Fruit fly (Drosophila melanogaster): ENCODE measurements around the gene Axs.

Axs gene

dm6 chrX:16645472-16645871 lies 38.2 kb downstream of the Axs start:
- no peak for TF ChIP-seq kay (GFP tag; optimal IDR thresholded peaks at IDR 0.05)
- TF ChIP-seq Antp (GFP tag; optimal IDR thresholded peaks at IDR 0.05), result no peak
- peak; percentile 4 for TF ChIP-seq oc (tag; optimal IDR thresholded peaks at IDR 0.05)
- peak in 1 of 2 experiments; percentile 88 for TF ChIP-seq Pdp1 (GFP tag; optimal IDR thresholded peaks at IDR 0.05)
- TF ChIP-seq chinmo (GFP tag; IDR thresholded peaks at IDR 0.05; ENCODE audit: partially characterized antibody), result 0 out of 4 replicates have a peak, but pooled peaks have one; percentile 7
- peak; percentile 56 for TF ChIP-seq Blimp-1 (GFP tag; optimal IDR thresholded peaks at IDR 0.05)

DNA sequence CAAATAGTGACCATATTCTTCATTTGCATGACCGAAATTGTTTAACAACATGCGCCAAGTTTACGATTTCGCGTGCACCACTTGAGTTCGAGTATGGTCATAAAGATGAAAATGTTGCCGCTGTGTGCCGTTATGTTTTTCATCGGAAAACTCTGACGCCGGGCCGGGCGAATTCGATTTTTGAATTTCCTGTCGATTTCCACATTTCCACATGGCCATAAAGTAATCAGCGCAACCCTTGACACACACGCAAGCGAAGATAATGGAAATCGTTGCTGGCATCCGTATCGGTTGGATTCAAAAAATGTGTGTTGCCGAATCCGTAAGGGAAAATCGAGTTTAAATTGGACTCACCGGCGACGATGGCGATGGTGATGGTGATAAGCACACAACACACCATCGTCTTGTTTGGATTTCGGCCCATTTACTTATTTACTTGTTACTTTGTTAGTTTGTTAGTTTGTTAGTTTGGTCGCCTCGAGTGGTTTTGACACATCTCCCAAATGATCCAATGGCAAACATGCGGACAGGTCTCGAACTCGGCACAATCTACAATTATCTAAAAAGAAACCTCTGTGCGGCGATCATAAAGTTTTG lies 39.1 kb downstream of the Axs start:
- peak; percentile 43 for TF ChIP-seq dmrt99B (tag; optimal IDR thresholded peaks at IDR 0.05)
- TF ChIP-seq Poxn (GFP tag; IDR thresholded peaks at IDR 0.05), result no peak
- no peak for TF ChIP-seq CG6175 (GFP tag; IDR thresholded peaks at IDR 0.05)
- TF ChIP-seq bigmax (GFP tag; optimal IDR thresholded peaks at IDR 0.05), result no peak
- TF ChIP-seq Trl (optimal IDR thresholded peaks at IDR 0.05), result no peak
- no peak for TF ChIP-seq Trl (GFP tag; optimal IDR thresholded peaks at IDR 0.05)
- TF ChIP-seq sima (GFP tag; optimal IDR thresholded peaks at IDR 0.05), result no peak
- TF ChIP-seq CG2889 (GFP tag; IDR thresholded peaks at IDR 0.05), result no peak
- TF ChIP-seq CG10979 (tag; optimal IDR thresholded peaks at IDR 0.05), result peak; percentile 40
- peak; percentile 69 for TF ChIP-seq oc (tag; optimal IDR thresholded peaks at IDR 0.05)
- TF ChIP-seq CG43689 (GFP tag; IDR thresholded peaks at IDR 0.05), result no peak
- TF ChIP-seq Aef1 (GFP tag; IDR thresholded peaks at IDR 0.05), result no peak
- TF ChIP-seq CG14860 (GFP tag; IDR thresholded peaks at IDR 0.05; ENCODE audit: partially characterized antibody), result no peak
- peak; percentile 78 for TF ChIP-seq CG15696 (tag; optimal IDR thresholded peaks at IDR 0.05)
- TF ChIP-seq pita (GFP tag; optimal IDR thresholded peaks at IDR 0.05), result no peak
- peak; percentile 64 for TF ChIP-seq CG2202 (tag; optimal IDR thresholded peaks at IDR 0.05)
- no peak for TF ChIP-seq Adf1 (GFP tag; IDR thresholded peaks at IDR 0.05)
- TF ChIP-seq CG11085 (GFP tag; IDR thresholded peaks at IDR 0.05), result no peak
- peak; percentile 60 for TF ChIP-seq CrebB (tag; optimal IDR thresholded peaks at IDR 0.05)
- TF ChIP-seq CG4820 (GFP tag; optimal IDR thresholded peaks at IDR 0.05), result no peak
- TF ChIP-seq gro (GFP tag; optimal IDR thresholded peaks at IDR 0.05), result no peak
- TF ChIP-seq sens-2 (GFP tag; IDR thresholded peaks at IDR 0.05), result no peak
- no peak for TF ChIP-seq Atf3 (GFP tag; optimal IDR thresholded peaks at IDR 0.05)
- TF ChIP-seq Fer3 (tag; optimal IDR thresholded peaks at IDR 0.05), result peak; percentile 16
- TF ChIP-seq MBD-R2 (GFP tag; IDR thresholded peaks at IDR 0.05), result no peak
- TF ChIP-seq ro (GFP tag; IDR thresholded peaks at IDR 0.05), result no peak
- peak; percentile 29; the same call in 1 of the 2 replicates for TF ChIP-seq E2f2 (GFP tag; IDR thresholded peaks at IDR 0.05)
- TF ChIP-seq kay (GFP tag; optimal IDR thresholded peaks at IDR 0.05), result no peak
- TF ChIP-seq Atf-2 (GFP tag; optimal IDR thresholded peaks at IDR 0.05), result no peak
- TF ChIP-seq Fer1 (GFP tag; optimal IDR thresholded peaks at IDR 0.05), result peak; percentile 17
- TF ChIP-seq CG13296 (GFP tag; optimal IDR thresholded peaks at IDR 0.05), result peak; percentile 55
- TF ChIP-seq org-1 (GFP tag; optimal IDR thresholded peaks at IDR 0.05), result peak; percentile 38
- TF ChIP-seq CG31365 (tag; optimal IDR thresholded peaks at IDR 0.05), result peak; percentile 43
- TF ChIP-seq Hsf (GFP tag; optimal IDR thresholded peaks at IDR 0.05), result no peak
- no peak for TF ChIP-seq toy (GFP tag; IDR thresholded peaks at IDR 0.05)
- no peak for TF ChIP-seq her (GFP tag; optimal IDR thresholded peaks at IDR 0.05)
- TF ChIP-seq CG30020 (tag; optimal IDR thresholded peaks at IDR 0.05), result no peak
- TF ChIP-seq Awh (GFP tag; IDR thresholded peaks at IDR 0.05), result peak; percentile 75
- peak; percentile 65 for TF ChIP-seq CG11398 (GFP tag; optimal IDR thresholded peaks at IDR 0.05)
- no peak for TF ChIP-seq Dp (GFP tag; optimal IDR thresholded peaks at IDR 0.05)
- no peak for TF ChIP-seq Dip2 (GFP tag; IDR thresholded peaks at IDR 0.05)
- no peak for TF ChIP-seq fru (optimal IDR thresholded peaks at IDR 0.05)
- no peak for TF ChIP-seq Hr3 (GFP tag; optimal IDR thresholded peaks at IDR 0.05)
- TF ChIP-seq Hand (GFP tag; optimal IDR thresholded peaks at IDR 0.05), result no peak
- TF ChIP-seq CG18764 (GFP tag; optimal IDR thresholded peaks at IDR 0.05), result no peak
- TF ChIP-seq H15 (GFP tag; IDR thresholded peaks at IDR 0.05), result no peak

Data from whole organism, embryonic.